Worm (Caenorhabditis elegans) whole organism, late embryonic: ENCODE data around the gene jmjd-5.

Experiments
- T23F11.4 ChIP-seq: fragments of 200-800 bp; sonication (Bioruptor generic); optimal IDR thresholded peaks from 2 replicates; lab custom pipeline; 2018; ENCODE audit warnings: mild to moderate bottlenecking, missing genetic modification characterization, missing compliant biosample characterization
- ama-1 ChIP-seq: fragments of 150-350 bp; optimal IDR thresholded peaks from 2 replicates; lab custom pipeline; 2014
- ceh-14 ChIP-seq: sonication (generic microtip); optimal IDR thresholded peaks from 2 replicates; lab custom pipeline; 2016; ENCODE audit warnings: missing genotype, missing genetic modification characterization, missing compliant biosample characterization
- ceh-22 ChIP-seq: sonication (generic microtip); optimal IDR thresholded peaks from 2 replicates; lab custom pipeline; 2017; ENCODE audit warnings: missing biosample characterization, missing genetic modification characterization
- ceh-6 ChIP-seq: fragments of 200-800 bp; sonication (Bioruptor generic); optimal IDR thresholded peaks from 2 replicates; lab custom pipeline; 2018; ENCODE audit warnings: mild to moderate bottlenecking, missing genetic modification characterization, missing compliant biosample characterization
- dmd-4 ChIP-seq: sonication (generic microtip); optimal IDR thresholded peaks from 2 replicates; lab custom pipeline; 2016; ENCODE audit warnings: borderline replicate concordance, missing genetic modification characterization, missing compliant biosample characterization
- dve-1 ChIP-seq: sonication (generic microtip); optimal IDR thresholded peaks from 2 replicates; lab custom pipeline; 2017; ENCODE audit warnings: antibody characterized with exemption, mild to moderate bottlenecking, missing genetic modification characterization, missing compliant biosample characterization
- elt-2 ChIP-seq: sonication (generic microtip); optimal IDR thresholded peaks from 2 replicates; lab custom pipeline; 2016; ENCODE audit warnings: missing genetic modification reagents, missing genetic modification characterization, missing compliant biosample characterization
- eyg-1 ChIP-seq: sonication (generic microtip); optimal IDR thresholded peaks from 2 replicates; lab custom pipeline; 2016; ENCODE audit warnings: missing genotype, missing genetic modification characterization, missing compliant biosample characterization
- hlh-15 ChIP-seq: sonication (generic microtip); optimal IDR thresholded peaks from 2 replicates; lab custom pipeline; 2016; ENCODE audit warnings: missing genetic modification characterization, missing compliant biosample characterization
- lin-11 ChIP-seq: fragments of 200-800 bp; sonication (Bioruptor generic); optimal IDR thresholded peaks from 2 replicates; lab custom pipeline; 2018; ENCODE audit warnings: mild to moderate bottlenecking, missing genetic modification characterization, missing compliant biosample characterization
- madf-2 ChIP-seq: sonication (generic microtip); optimal IDR thresholded peaks from 2 replicates; lab custom pipeline; 2017; ENCODE audit warnings: missing genetic modification characterization, missing compliant biosample characterization
- nhr-232 ChIP-seq: sonication (generic microtip); optimal IDR thresholded peaks from 2 replicates; lab custom pipeline; 2016; ENCODE audit warnings: missing genetic modification characterization, missing compliant biosample characterization
- odd-2 ChIP-seq: sonication (generic microtip); optimal IDR thresholded peaks from 2 replicates; lab custom pipeline; 2017; ENCODE audit warnings: antibody characterized with exemption, mild to moderate bottlenecking, missing genetic modification characterization, missing compliant biosample characterization
- pax-1 ChIP-seq: fragments of 150-350 bp; optimal IDR thresholded peaks from 2 replicates; lab custom pipeline; 2014; ENCODE audit warnings: missing biosample characterization, missing genetic modification characterization
- pros-1 ChIP-seq: fragments of 150-350 bp; optimal IDR thresholded peaks from 2 replicates; lab custom pipeline; 2014; ENCODE audit warnings: missing biosample characterization, missing genetic modification reagents, missing genetic modification characterization
- unc-42 ChIP-seq: sonication (generic microtip); optimal IDR thresholded peaks from 2 replicates; lab custom pipeline; 2016; ENCODE audit warnings: missing genotype, missing genetic modification characterization, missing compliant biosample characterization
- unc-55 ChIP-seq: sonication (generic microtip); optimal IDR thresholded peaks from 2 replicates; lab custom pipeline; 2017; ENCODE audit warnings: missing biosample characterization, missing genetic modification reagents, missing genetic modification characterization
- unc-86 ChIP-seq: sonication (generic microtip); optimal IDR thresholded peaks from 2 replicates; lab custom pipeline; 2016; ENCODE audit warnings: missing genetic modification characterization, missing compliant biosample characterization

Gene jmjd-5

ce11 chrV:11172667-11173066, 45.4 kb downstream of the jmjd-5 start:
- TF ChIP-seq pros-1 (tag; lab: Kevin White, UChicago) (no peak), ceh-6 (GFP tag; lab: Kevin White, UChicago) (no peak), unc-55 (GFP tag; lab: Kevin White, UChicago) (no peak), unc-42 (tag; lab: Kevin White, UChicago) (peak; percentile 31), ceh-22 (tag; lab: Kevin White, UChicago) (no peak), unc-86 (no peak)

- no peak for TF ChIP-seq nhr-232 (tag; lab: Kevin White, UChicago)
- no peak for TF ChIP-seq pax-1
- no peak for TF ChIP-seq eyg-1 (tag; lab: Kevin White, UChicago)
- no peak for TF ChIP-seq hlh-15
- no peak for TF ChIP-seq lin-11 (tag; lab: Kevin White, UChicago)
- no peak for TF ChIP-seq dmd-4 (tag; lab: Kevin White, UChicago)
- no peak for TF ChIP-seq madf-2
- no peak for TF ChIP-seq ceh-14 (tag; lab: Kevin White, UChicago)
- no peak for TF ChIP-seq T23F11.4 (GFP tag; lab: Kevin White, UChicago)
Measured at ce11 chrV:11174663-11175062, 47.4 kb downstream of the jmjd-5 start.

- peak; percentile 46 for TF ChIP-seq elt-2 (tag; lab: Kevin White, UChicago)
Measured at ce11 chrV:11176693-11177304, 49.5 kb downstream of the jmjd-5 start.

ce11 chrV:11177577-11177976, 50.3 kb downstream of the jmjd-5 start, which contains the start of gene gpa-1:
TSS of gene gpa-1 (minus strand) at chrV:11177677.
- TF ChIP-seq ama-1 (lab: Kevin White, UChicago): no peak
- no peak for TF ChIP-seq odd-2 (tag; lab: Kevin White, UChicago)
- TF ChIP-seq dve-1: no peak
